Fruit fly (Drosophila melanogaster) whole organism, embryonic: ENCODE results near the gene CG5909.

Experiments used
- Adf1 ChIP-seq: fragments of 200-800 bp; sonication (Bioruptor generic); IDR thresholded peaks from 2 replicates; pipeline ENCODE4 v1.3.6; 2022; ENCODE audit warnings: missing biosample characterization, missing genetic modification characterization
- CG10321 ChIP-seq: fragments of 200-800 bp; sonication (Bioruptor generic); IDR thresholded peaks from 2 replicates; pipeline ENCODE4 v1.3.6; 2022; ENCODE audit warnings: missing biosample characterization, missing genetic modification characterization
- CG10366 ChIP-seq: fragments of 200-800 bp; sonication (Bioruptor generic); IDR thresholded peaks from 2 replicates; pipeline ENCODE4 v1.3.6; 2022; ENCODE audit warnings: missing biosample characterization, missing genetic modification characterization
- CG11504 ChIP-seq: fragments of 200-800 bp; sonication (Bioruptor generic); optimal IDR thresholded peaks from 3 replicates; lab custom pipeline; 2019; ENCODE audit warnings: missing biosample characterization, mild to moderate bottlenecking, missing genetic modification characterization, moderate library complexity
- CG12104 ChIP-seq: fragments of 200-800 bp; sonication (Bioruptor generic); optimal IDR thresholded peaks from 3 replicates; lab custom pipeline; 2016; ENCODE audit warnings: missing biosample characterization, missing genetic modification characterization
- CG12219 ChIP-seq: fragments of 200-800 bp; sonication (Bioruptor generic); optimal IDR thresholded peaks from 3 replicates; lab custom pipeline; 2018; ENCODE audit warnings: missing biosample characterization, mild to moderate bottlenecking, missing genetic modification characterization
- CG1647 ChIP-seq: fragments of 200-800 bp; sonication (Bioruptor generic); optimal IDR thresholded peaks from 3 replicates; lab custom pipeline; 2016; ENCODE audit warnings: missing biosample characterization, missing genetic modification characterization
- CG30431 ChIP-seq: fragments of 200-800 bp; sonication (Bioruptor generic); optimal IDR thresholded peaks from 2 replicates; lab custom pipeline; 2017; ENCODE audit warnings: missing biosample characterization, missing genetic modification characterization
- CG31441 ChIP-seq: fragments of 200-800 bp; sonication (Bioruptor generic); IDR thresholded peaks from 2 replicates; pipeline ENCODE4 v1.3.6; 2022; ENCODE audit warnings: missing biosample characterization, missing genetic modification characterization
- CG32532 ChIP-seq: fragments of 200-800 bp; sonication (Bioruptor generic); IDR thresholded peaks from 2 replicates; pipeline ENCODE4 v1.3.6; 2022; ENCODE audit warnings: missing biosample characterization, missing genetic modification characterization
- CG33213 ChIP-seq: fragments of 200-800 bp; sonication (Bioruptor generic); optimal IDR thresholded peaks from 3 replicates; lab custom pipeline; 2016; ENCODE audit warnings: missing biosample characterization, missing genetic modification characterization
- CG3847 ChIP-seq: fragments of 200-800 bp; sonication (Bioruptor generic); IDR thresholded peaks from 2 replicates; pipeline ENCODE4 v1.3.6; 2022; ENCODE audit warnings: missing biosample characterization, missing genetic modification characterization
- CG4282 ChIP-seq: fragments of 200-800 bp; sonication (Bioruptor generic); optimal IDR thresholded peaks from 2 replicates; lab custom pipeline; 2016; ENCODE audit warnings: missing biosample characterization, missing genetic modification characterization
- CG4730 ChIP-seq: fragments of 200-800 bp; sonication (Bioruptor generic); IDR thresholded peaks from 2 replicates; pipeline ENCODE4 v1.3.6; 2022; ENCODE audit warnings: missing biosample characterization, missing genetic modification characterization
- CG6813 ChIP-seq: fragments of 200-800 bp; sonication (Bioruptor generic); optimal IDR thresholded peaks from 2 replicates; lab custom pipeline; 2017; ENCODE audit warnings: missing biosample characterization, missing genetic modification characterization, mild to moderate bottlenecking, moderate library complexity, missing genetic modification reagents
- CG8944 ChIP-seq: fragments of 200-800 bp; sonication (Bioruptor generic); optimal IDR thresholded peaks from 3 replicates; lab custom pipeline; 2016; ENCODE audit warnings: missing biosample characterization, missing genetic modification characterization
- CG9437 ChIP-seq: fragments of 200-800 bp; sonication (Bioruptor generic); optimal IDR thresholded peaks from 2 replicates; lab custom pipeline; 2018; ENCODE audit warnings: missing biosample characterization, mild to moderate bottlenecking, missing genetic modification characterization
- CkIIα-i1 ChIP-seq: fragments of 200-800 bp; sonication (Bioruptor generic); IDR thresholded peaks from 2 replicates; pipeline ENCODE4 v1.3.6; 2022; ENCODE audit warnings: missing biosample characterization, missing genetic modification characterization
- Doc2 ChIP-seq: fragments of 200-800 bp; sonication (Bioruptor generic); IDR thresholded peaks from 2 replicates; pipeline ENCODE4 v1.3.6; 2022; ENCODE audit warnings: missing biosample characterization, missing genetic modification characterization
- Drgx ChIP-seq: fragments of 200-800 bp; sonication (Bioruptor generic); IDR thresholded peaks from 2 replicates; pipeline ENCODE4 v1.3.6; 2022; ENCODE audit warnings: missing biosample characterization, missing genetic modification characterization
- Gug ChIP-seq: fragments of 200-800 bp; sonication (Bioruptor generic); IDR thresholded peaks from 4 replicates; pipeline ENCODE4 v1.3.6; 2022; ENCODE audit warnings: missing biosample characterization, missing genetic modification characterization
- HLH54F ChIP-seq: fragments of 200-800 bp; sonication (Bioruptor generic); optimal IDR thresholded peaks from 3 replicates; lab custom pipeline; 2016; ENCODE audit warnings: missing biosample characterization, missing genetic modification characterization
- HmgZ ChIP-seq: fragments of 200-800 bp; sonication (Bioruptor generic); optimal IDR thresholded peaks from 2 replicates; lab custom pipeline; 2018; ENCODE audit warnings: missing biosample characterization, mild to moderate bottlenecking, missing genetic modification characterization
- Hmx ChIP-seq: fragments of 200-800 bp; sonication (Bioruptor generic); optimal IDR thresholded peaks from 2 replicates; lab custom pipeline; 2016; ENCODE audit warnings: missing biosample characterization, missing genetic modification characterization
- Mes4 ChIP-seq: fragments of 200-800 bp; sonication (Bioruptor generic); optimal IDR thresholded peaks from 2 replicates; lab custom pipeline; 2016; ENCODE audit warnings: missing biosample characterization, missing genetic modification characterization
- Nf-YC ChIP-seq: fragments of 200-800 bp; optimal IDR thresholded peaks from 3 replicates; lab custom pipeline; 2019; ENCODE audit warnings: missing biosample characterization, mild to moderate bottlenecking, missing genetic modification characterization, moderate library complexity
- Sry-δ ChIP-seq: fragments of 200-800 bp; sonication (Bioruptor generic); optimal IDR thresholded peaks from 2 replicates; lab custom pipeline; 2016; ENCODE audit warnings: missing biosample characterization, missing genetic modification characterization
- btn ChIP-seq: fragments of 200-800 bp; sonication (Bioruptor generic); optimal IDR thresholded peaks from 2 replicates; lab custom pipeline; 2016; ENCODE audit warnings: missing biosample characterization, missing genetic modification characterization
- caup ChIP-seq: fragments of 200-800 bp; sonication (Bioruptor generic); optimal IDR thresholded peaks from 3 replicates; lab custom pipeline; 2017; ENCODE audit warnings: missing biosample characterization, mild to moderate bottlenecking, missing genetic modification characterization, moderate library complexity; ENCODE audit not compliant: severe bottlenecking
- corto ChIP-seq: fragments of 200-800 bp; sonication (Bioruptor generic); optimal IDR thresholded peaks from 2 replicates; lab custom pipeline; 2016; ENCODE audit warnings: missing biosample characterization, mild to moderate bottlenecking, missing genetic modification characterization, moderate library complexity
- dan ChIP-seq: fragments of 200-800 bp; sonication (Bioruptor generic); IDR thresholded peaks from 2 replicates; pipeline ENCODE4 v1.3.6; 2022; ENCODE audit warnings: missing biosample characterization, missing genetic modification characterization
- en ChIP-seq: fragments of 200-800 bp; sonication (Bioruptor generic); optimal IDR thresholded peaks from 2 replicates; lab custom pipeline; 2016; ENCODE audit warnings: missing biosample characterization, missing genetic modification characterization
- ftz-f1 ChIP-seq: fragments of 200-800 bp; sonication (Bioruptor generic); optimal IDR thresholded peaks from 2 replicates; lab custom pipeline; 2016; ENCODE audit warnings: missing biosample characterization, missing genetic modification characterization
- gro ChIP-seq: fragments of 200-800 bp; sonication (Bioruptor generic); optimal IDR thresholded peaks from 2 replicates; lab custom pipeline; 2016; ENCODE audit warnings: missing biosample characterization, missing genetic modification characterization
- odd ChIP-seq: fragments of 200-800 bp; sonication (Bioruptor generic); optimal IDR thresholded peaks from 2 replicates; lab custom pipeline; 2017; ENCODE audit warnings: missing biosample characterization, mild to moderate bottlenecking, missing genetic modification characterization
- onecut ChIP-seq: fragments of 200-800 bp; sonication (Bioruptor generic); IDR thresholded peaks from 2 replicates; pipeline ENCODE4 v1.3.6; 2022; ENCODE audit warnings: missing biosample characterization, missing genetic modification characterization
- pho ChIP-seq: fragments of 200-800 bp; sonication (Bioruptor generic); optimal IDR thresholded peaks from 2 replicates; lab custom pipeline; 2016; ENCODE audit warnings: missing biosample characterization, missing genetic modification characterization
- prd ChIP-seq, 3 experiments: fragments of >200 bp in 2 of 3; fragments of 200-800 bp in 1 of 3; sonication (Bioruptor generic) in 1 of 3; optimal IDR thresholded peaks in 2 of 3; IDR thresholded peaks in 1 of 3; 2 replicates in 2 of 3; 3 replicates in 1 of 3; pipeline versions ENCODE4 v1.3.6 to Lab custom; 2017 to 2022; ENCODE audit warnings: missing biosample characterization in 1 of 3, missing genetic modification characterization in 1 of 3
- rib ChIP-seq: fragments of 200-800 bp; sonication (Bioruptor generic); IDR thresholded peaks from 2 replicates; pipeline ENCODE4 v1.3.6; 2022; ENCODE audit warnings: missing biosample characterization, missing genetic modification characterization
- row ChIP-seq: fragments of 200-800 bp; sonication (Bioruptor generic); IDR thresholded peaks from 3 replicates; pipeline ENCODE4 v1.3.6; 2022; ENCODE audit warnings: missing biosample characterization, missing genetic modification characterization
- schlank ChIP-seq: fragments of 200-800 bp; sonication (Bioruptor generic); optimal IDR thresholded peaks from 2 replicates; lab custom pipeline; 2018; ENCODE audit warnings: missing biosample characterization, mild to moderate bottlenecking, missing genetic modification characterization
- sisA ChIP-seq: fragments of 200-800 bp; sonication (Bioruptor generic); IDR thresholded peaks from 2 replicates; pipeline ENCODE4 v1.3.6; 2022; ENCODE audit warnings: missing biosample characterization, missing genetic modification characterization
- sna ChIP-seq: fragments of 200-800 bp; sonication (Bioruptor generic); IDR thresholded peaks from 2 replicates; pipeline ENCODE4 v1.3.6; 2022; ENCODE audit warnings: missing biosample characterization, missing genetic modification characterization; ENCODE audit not compliant: partially characterized antibody
- stc ChIP-seq: fragments of 200-800 bp; sonication (Bioruptor generic); IDR thresholded peaks from 2 replicates; pipeline ENCODE4 v1.3.6; 2022; ENCODE audit warnings: missing biosample characterization, missing genetic modification characterization
- tin ChIP-seq: fragments of 200-800 bp; sonication (Bioruptor generic); optimal IDR thresholded peaks from 3 replicates; lab custom pipeline; 2016; ENCODE audit warnings: missing biosample characterization, missing genetic modification characterization
- toy ChIP-seq: fragments of 200-800 bp; sonication (Bioruptor generic); IDR thresholded peaks from 2 replicates; pipeline ENCODE4 v1.3.6; 2022; ENCODE audit warnings: missing biosample characterization, missing genetic modification characterization
- unc-4 ChIP-seq: fragments of 200-800 bp; sonication (Bioruptor generic); IDR thresholded peaks from 2 replicates; pipeline ENCODE4 v1.3.6; 2022; ENCODE audit warnings: missing biosample characterization, missing genetic modification characterization; ENCODE audit not compliant: partially characterized antibody
- vnd ChIP-seq: fragments of 200-800 bp; sonication (Bioruptor generic); IDR thresholded peaks from 3 replicates; pipeline ENCODE4 v1.3.6; 2022; ENCODE audit warnings: missing biosample characterization, missing genetic modification characterization; ENCODE audit not compliant: partially characterized antibody
- z ChIP-seq: fragments of 200-800 bp; sonication (Bioruptor generic); IDR thresholded peaks from 3 replicates; pipeline ENCODE4 v1.3.6; 2022; ENCODE audit warnings: missing biosample characterization, missing genetic modification characterization

Gene CG5909

dm6 chr3R:27111784-27112602, 49.0 kb upstream of the CG5909 start, which contains the start of the genes gb and CG5815 (continued):
- TF ChIP-seq vnd (GFP tag; lab: Robert Waterston, UW) (peak; percentile 96), btn (GFP tag; lab: Kevin White, UChicago) (peak; percentile 26), odd (peak; percentile 74), ftz-f1 (GFP tag; lab: Kevin White, UChicago) (peak; percentile 78), CG6813 (GFP tag; lab: Kevin White, UChicago) (peak; percentile 76), en (GFP tag; lab: Kevin White, UChicago) (peak; percentile 51), Mes4 (peak; percentile 48), Doc2 (GFP tag; lab: Robert Waterston, UW) (no peak), CG4282 (peak; percentile 32), Hmx (GFP tag; lab: Kevin White, UChicago) (peak; percentile 76), CG31441 (peak; percentile 95), tin (GFP tag; lab: Kevin White, UChicago) (peak; percentile 95), sna (GFP tag; lab: Robert Waterston, UW) (peak; percentile 98), CG11504 (tag; lab: Kevin White, UChicago) (peak; percentile 90), CG10366 (GFP tag; lab: Robert Waterston, UW) (peak; percentile 98), CG4730 (GFP tag; lab: Robert Waterston, UW) (peak; percentile 82), CG33213 (peak; percentile 88), prd (optimal IDR thresholded peaks at IDR 0.05; lab: Kevin White, UChicago) (no peak), prd (GFP tag; IDR thresholded peaks at IDR 0.05; lab: Robert Waterston, UW) (peak; percentile 95), onecut (GFP tag; lab: Robert Waterston, UW) (peak; percentile 83), Nf-YC (tag; lab: Kevin White, UChicago) (peak; percentile 82), Sry-δ (GFP tag; lab: Kevin White, UChicago) (peak; percentile 72), corto (GFP tag; lab: Kevin White, UChicago) (peak; percentile 88), HLH54F (GFP tag; lab: Kevin White, UChicago) (peak; percentile 87), CkIIα-i1 (GFP tag; lab: Robert Waterston, UW) (no peak), Drgx (GFP tag; lab: Robert Waterston, UW) (peak; percentile 91), z (GFP tag; lab: Robert Waterston, UW) (no peak; the same call in 1 of the 3 replicates), gro (GFP tag; lab: Kevin White, UChicago) (peak; percentile 88), stc (GFP tag; lab: Robert Waterston, UW) (peak; percentile 75), CG12104 (GFP tag; lab: Kevin White, UChicago) (peak; percentile 85), CG10321 (GFP tag; lab: Robert Waterston, UW) (peak; percentile 65), toy (GFP tag; lab: Robert Waterston, UW) (peak; percentile 60; the same call in 1 of the 2 replicates), schlank (tag; lab: Kevin White, UChicago) (peak; percentile 72), row (peak; percentile 97), HmgZ (peak; percentile 91), pho (GFP tag; lab: Kevin White, UChicago) (peak; percentile 85), CG3847 (GFP tag; lab: Robert Waterston, UW) (peak; percentile 93), unc-4 (peak; percentile 95), rib (GFP tag; lab: Robert Waterston, UW) (peak; percentile 83), CG32532 (GFP tag; lab: Robert Waterston, UW) (peak; percentile 96), CG9437 (peak; percentile 75), Adf1 (GFP tag; lab: Robert Waterston, UW) (peak; percentile 64; the same call in 1 of the 2 replicates), sisA (GFP tag; lab: Robert Waterston, UW) (peak; percentile 88), CG1647 (GFP tag; lab: Kevin White, UChicago) (peak; percentile 91), CG30431 (GFP tag; lab: Kevin White, UChicago) (peak; percentile 89), CG12219 (GFP tag; lab: Kevin White, UChicago) (peak; percentile 61), CG8944 (GFP tag; lab: Kevin White, UChicago) (peak; percentile 65), caup (peak; percentile 93), dan (GFP tag; lab: Robert Waterston, UW) (0 out of 2 replicates have a peak, but pooled peaks have one; percentile 11), Gug (peak; percentile 91)
